Worm (Caenorhabditis elegans) whole organism, young adult: ENCODE data around the gene ZK892.6.

ENCODE experiments used
- B0035.1 ChIP-seq: sonication (generic microtip); optimal IDR thresholded peaks from 2 replicates; lab custom pipeline; 2016; ENCODE audit warnings: missing genetic modification characterization, mild to moderate bottlenecking, missing compliant biosample characterization, missing genotype, missing genetic modification reagents
- C06A6.2 ChIP-seq: fragments of 200-800 bp; sonication (Bioruptor generic); conservative IDR thresholded peaks from 2 replicates; pipeline ENCODE4 v1.3.6; 2022; ENCODE audit warnings: missing genetic modification characterization, missing compliant biosample characterization
- F52B5.7 ChIP-seq: sonication (generic microtip); optimal IDR thresholded peaks from 2 replicates; lab custom pipeline; 2016; ENCODE audit warnings: mild to moderate bottlenecking, missing genetic modification characterization, missing compliant biosample characterization
- F55B11.4 ChIP-seq: sonication (generic microtip); optimal IDR thresholded peaks from 2 replicates; lab custom pipeline; 2016; ENCODE audit warnings: missing compliant biosample characterization, missing genetic modification characterization, borderline replicate concordance; ENCODE audit not compliant: insufficient read depth
- F57A8.1 ChIP-seq: fragments of 200-800 bp; sonication (Bioruptor generic); optimal IDR thresholded peaks from 2 replicates; lab custom pipeline; 2018; ENCODE audit warnings: mild to moderate bottlenecking, missing genetic modification characterization, moderate library complexity, missing compliant biosample characterization
- Y53F4B.3 ChIP-seq: fragments of 200-800 bp; sonication (Bioruptor generic); IDR thresholded peaks from 2 replicates; pipeline ENCODE4 v1.3.6; 2022; ENCODE audit warnings: missing genetic modification reagents, missing genetic modification characterization, missing compliant biosample characterization
- Y53G8AR.9 ChIP-seq: fragments of 200-800 bp; sonication (Bioruptor generic); conservative IDR thresholded peaks from 2 replicates; pipeline ENCODE4 v1.3.6; 2022; ENCODE audit warnings: missing genetic modification reagents, missing genetic modification characterization, missing compliant biosample characterization
- Y56A3A.18 ChIP-seq: fragments of 200-800 bp; sonication (Bioruptor generic); IDR thresholded peaks from 2 replicates; pipeline ENCODE4 v1.3.6; 2022; ENCODE audit warnings: missing genetic modification reagents, missing genetic modification characterization, missing compliant biosample characterization
- Y67H2A.10 ChIP-seq: fragments of 200-800 bp; sonication (Bioruptor generic); conservative IDR thresholded peaks from 2 replicates; pipeline ENCODE4 v1.3.6; 2022; ENCODE audit warnings: missing genetic modification reagents, missing genetic modification characterization, missing compliant biosample characterization
- Y79H2A.3 ChIP-seq: fragments of 200-800 bp; sonication (Bioruptor generic); conservative IDR thresholded peaks from 2 replicates; pipeline ENCODE4 v1.3.6; 2022; ENCODE audit warnings: missing genetic modification reagents, missing genetic modification characterization, missing compliant biosample characterization
- ZK185.1 ChIP-seq: sonication (generic microtip); optimal IDR thresholded peaks from 2 replicates; lab custom pipeline; 2016; ENCODE audit warnings: mild to moderate bottlenecking, missing genetic modification characterization, missing compliant biosample characterization; ENCODE audit not compliant: poor library complexity, severe bottlenecking
- akir-1 ChIP-seq: fragments of 200-800 bp; sonication (Bioruptor generic); optimal IDR thresholded peaks from 2 replicates; lab custom pipeline; 2018; ENCODE audit warnings: mild to moderate bottlenecking, missing genetic modification characterization, moderate library complexity, missing compliant biosample characterization
- ama-1 ChIP-seq, 3 experiments: fragments of 150-350 bp in 1 of 3; sonication (generic microtip) in 2 of 3; optimal IDR thresholded peaks; 2 replicates each; lab custom pipeline; 2014 to 2018; ENCODE audit warnings: missing biosample characterization in 2 of 3, missing genetic modification characterization in 2 of 3, missing genetic modification reagents in 2 of 3
- attf-5 ChIP-seq: fragments of 200-800 bp; sonication (Bioruptor generic); optimal IDR thresholded peaks from 2 replicates; lab custom pipeline; 2018; ENCODE audit warnings: mild to moderate bottlenecking, missing genetic modification characterization, missing compliant biosample characterization
- attf-6 ChIP-seq: fragments of 200-800 bp; sonication (Bioruptor generic); IDR thresholded peaks from 2 replicates; pipeline ENCODE4 v1.3.6; 2022; ENCODE audit warnings: missing genetic modification reagents, missing genetic modification characterization, missing compliant biosample characterization
- bed-1 ChIP-seq: fragments of 200-800 bp; sonication (Bioruptor generic); IDR thresholded peaks from 2 replicates; pipeline ENCODE4 v1.3.6; 2022; ENCODE audit warnings: missing genetic modification reagents, missing genetic modification characterization, missing compliant biosample characterization
- cebp-1 ChIP-seq, 2 experiments: fragments of 200-800 bp in 1 of 2; sonication (Bioruptor generic) in 1 of 2; sonication (generic microtip) in 1 of 2; IDR thresholded peaks in 1 of 2; optimal IDR thresholded peaks in 1 of 2; 2 replicates each; pipeline versions ENCODE4 v1.3.6 to Lab custom; 2017 to 2022; ENCODE audit warnings: missing compliant biosample characterization in 2 of 2, missing genetic modification characterization in 2 of 2, mild to moderate bottlenecking in 1 of 2, missing genetic modification reagents in 1 of 2, moderate library complexity in 1 of 2
- cebp-2 ChIP-seq: fragments of 200-800 bp; sonication (Bioruptor generic); IDR thresholded peaks from 2 replicates; pipeline ENCODE4 v1.3.6; 2022; ENCODE audit warnings: missing genetic modification characterization, missing compliant biosample characterization
- die-1 ChIP-seq: sonication (generic microtip); optimal IDR thresholded peaks from 2 replicates; lab custom pipeline; 2016; ENCODE audit warnings: missing genotype, mild to moderate bottlenecking, missing genetic modification characterization, missing compliant biosample characterization
- dox-1 ChIP-seq: fragments of 200-800 bp; sonication (Bioruptor generic); IDR thresholded peaks from 2 replicates; pipeline ENCODE4 v1.3.6; 2022; ENCODE audit warnings: missing genetic modification reagents, missing genetic modification characterization, missing compliant biosample characterization
- egl-18 ChIP-seq: fragments of 200-800 bp; sonication (Bioruptor generic); IDR thresholded peaks from 2 replicates; pipeline ENCODE4 v1.3.6; 2022; ENCODE audit warnings: missing genetic modification reagents, missing genetic modification characterization, missing compliant biosample characterization
- egrh-3 ChIP-seq: fragments of 200-800 bp; sonication (Bioruptor generic); IDR thresholded peaks from 2 replicates; pipeline ENCODE4 v1.3.6; 2022; ENCODE audit warnings: missing genetic modification reagents, missing genetic modification characterization, missing compliant biosample characterization
- ekl-4 ChIP-seq: fragments of 200-800 bp; sonication (Bioruptor generic); IDR thresholded peaks from 2 replicates; pipeline ENCODE4 v1.3.6; 2022; ENCODE audit warnings: missing genetic modification reagents, missing genetic modification characterization, missing compliant biosample characterization
- hrde-1 ChIP-seq: sonication (generic microtip); optimal IDR thresholded peaks from 2 replicates; lab custom pipeline; 2016; ENCODE audit warnings: missing genetic modification characterization, mild to moderate bottlenecking, missing compliant biosample characterization, moderate library complexity, missing genotype, missing genetic modification reagents, borderline replicate concordance
- let-526 ChIP-seq: fragments of 200-800 bp; sonication (Bioruptor generic); IDR thresholded peaks from 2 replicates; pipeline ENCODE4 v1.3.6; 2022; ENCODE audit warnings: missing genetic modification reagents, missing genetic modification characterization, missing compliant biosample characterization
- let-607 ChIP-seq, 2 experiments: fragments of 200-800 bp in 1 of 2; sonication (Bioruptor generic) in 1 of 2; sonication (generic microtip) in 1 of 2; optimal IDR thresholded peaks; 2 replicates each; lab custom pipeline; 2016 to 2018; ENCODE audit warnings: mild to moderate bottlenecking in 2 of 2, missing compliant biosample characterization in 2 of 2, missing genetic modification characterization in 2 of 2, moderate library complexity in 2 of 2, missing genotype in 1 of 2
- lin-26 ChIP-seq: fragments of 200-800 bp; sonication (Bioruptor generic); IDR thresholded peaks from 2 replicates; pipeline ENCODE4 v1.3.6; 2022; ENCODE audit warnings: missing genetic modification reagents, missing genetic modification characterization, missing compliant biosample characterization
- nfya-2 ChIP-seq: fragments of 200-800 bp; sonication (Bioruptor generic); IDR thresholded peaks from 2 replicates; pipeline ENCODE4 v1.3.6; 2022; ENCODE audit warnings: missing genetic modification reagents, missing genetic modification characterization, missing compliant biosample characterization
- rpc-1 ChIP-seq, 2 experiments: fragments of 150-350 bp in 1 of 2; sonication (generic microtip) in 1 of 2; optimal IDR thresholded peaks; 2 replicates each; lab custom pipeline; 2014 to 2018; ENCODE audit warnings: missing biosample characterization in 1 of 2, missing genetic modification characterization in 1 of 2, missing genetic modification reagents in 1 of 2, missing genotype in 1 of 2
- sea-2 ChIP-seq: fragments of 200-800 bp; sonication (Bioruptor generic); IDR thresholded peaks from 2 replicates; pipeline ENCODE4 v1.3.6; 2022; ENCODE audit warnings: missing genetic modification characterization, missing compliant biosample characterization
- sptf-2 ChIP-seq: fragments of 200-800 bp; sonication (Bioruptor generic); optimal IDR thresholded peaks from 2 replicates; lab custom pipeline; 2018; ENCODE audit warnings: mild to moderate bottlenecking, missing genetic modification characterization, missing compliant biosample characterization
- tbx-9 ChIP-seq: sonication (generic microtip); optimal IDR thresholded peaks from 2 replicates; lab custom pipeline; 2016; ENCODE audit warnings: borderline replicate concordance, missing genetic modification characterization, inconsistent platforms, missing compliant biosample characterization
- zim-3 ChIP-seq: sonication (generic microtip); optimal IDR thresholded peaks from 2 replicates; lab custom pipeline; 2017; ENCODE audit warnings: mild to moderate bottlenecking, missing genetic modification characterization, moderate library complexity, missing compliant biosample characterization
- ztf-18 ChIP-seq: sonication (generic microtip); optimal IDR thresholded peaks from 2 replicates; lab custom pipeline; 2016; ENCODE audit warnings: missing genotype, mild to moderate bottlenecking, missing genetic modification characterization, missing compliant biosample characterization
- ztf-26 ChIP-seq: sonication (generic microtip); optimal IDR thresholded peaks from 2 replicates; lab custom pipeline; 2017; ENCODE audit warnings: missing genetic modification characterization, missing compliant biosample characterization
- ztf-3 ChIP-seq: fragments of 200-800 bp; sonication (Bioruptor generic); optimal IDR thresholded peaks from 2 replicates; lab custom pipeline; 2018; ENCODE audit warnings: mild to moderate bottlenecking, missing genetic modification characterization, missing compliant biosample characterization
- ztf-6 ChIP-seq: fragments of 200-800 bp; sonication (Bioruptor generic); IDR thresholded peaks from 2 replicates; pipeline ENCODE4 v1.3.6; 2022; ENCODE audit warnings: missing genetic modification reagents, missing genetic modification characterization, missing compliant biosample characterization

Gene ZK892.6

ce11 chrII:9937611-9938010 is 42.3 kb downstream of the ZK892.6 start (continued):
- TF ChIP-seq Y53G8AR.9 (GFP tag; lab: Robert Waterston, UW): 0 out of 2 replicates have a peak, but pooled peaks have one; percentile 26
- no peak for TF ChIP-seq F55B11.4 (tag; lab: Kevin White, UChicago)
- TF ChIP-seq rpc-1 (optimal IDR thresholded peaks at IDR 0.05; lab: Kevin White, UChicago): no peak
- TF ChIP-seq rpc-1 (tag; optimal IDR thresholded peaks at IDR 0.05; lab: Kevin White, UChicago): no peak
- no peak for TF ChIP-seq cebp-1 (GFP tag; IDR thresholded peaks at IDR 0.05; lab: Robert Waterston, UW)
- peak; percentile 55 for TF ChIP-seq cebp-1 (tag; optimal IDR thresholded peaks at IDR 0.05; lab: Kevin White, UChicago)
- no peak for TF ChIP-seq ztf-6 (GFP tag; lab: Robert Waterston, UW)
- TF ChIP-seq cebp-2: no peak
- no peak for TF ChIP-seq bed-1
- no peak for TF ChIP-seq F52B5.7
- no peak for TF ChIP-seq zim-3 (tag; lab: Kevin White, UChicago)
- no peak for TF ChIP-seq akir-1 (GFP tag; lab: Kevin White, UChicago)
- TF ChIP-seq Y53F4B.3: no peak
- TF ChIP-seq Y79H2A.3 (GFP tag; lab: Robert Waterston, UW): no peak
- peak; percentile 14; the same call in 1 of the 2 replicates for TF ChIP-seq lin-26 (GFP tag; lab: Robert Waterston, UW)
- peak; percentile 34 for TF ChIP-seq ZK185.1
- TF ChIP-seq ztf-3 (GFP tag; lab: Kevin White, UChicago): no peak
- peak; percentile 69 for TF ChIP-seq ztf-26
- TF ChIP-seq nfya-2 (GFP tag; lab: Robert Waterston, UW): no peak
- TF ChIP-seq egrh-3 (GFP tag; lab: Robert Waterston, UW): no peak
- peak; percentile 32 for TF ChIP-seq die-1 (tag; lab: Kevin White, UChicago)
- no peak for TF ChIP-seq egl-18 (GFP tag; lab: Robert Waterston, UW)
- TF ChIP-seq C06A6.2: peak; percentile 65; the same call in 1 of the 2 replicates
- no peak for TF ChIP-seq Y67H2A.10 (GFP tag; lab: Robert Waterston, UW)
- TF ChIP-seq sea-2: no peak
- peak; percentile 67 for TF ChIP-seq attf-5 (GFP tag; lab: Kevin White, UChicago)
- TF ChIP-seq ztf-18 (tag; lab: Kevin White, UChicago): peak; percentile 6
- TF ChIP-seq F57A8.1 (GFP tag; lab: Kevin White, UChicago): no peak
- TF ChIP-seq sptf-2: no peak
- TF ChIP-seq let-526 (GFP tag; lab: Robert Waterston, UW): 0 out of 2 replicates have a peak, but pooled peaks have one; percentile 59
- no peak for TF ChIP-seq tbx-9 (tag; lab: Kevin White, UChicago)
- TF ChIP-seq hrde-1 (tag; lab: Kevin White, UChicago): no peak
- no peak for TF ChIP-seq attf-6 (GFP tag; lab: Robert Waterston, UW)
- TF ChIP-seq let-607 (tag; optimal IDR thresholded peaks at IDR 0.05; lab: Kevin White, UChicago): peak; percentile 13 to 26

DNA sequence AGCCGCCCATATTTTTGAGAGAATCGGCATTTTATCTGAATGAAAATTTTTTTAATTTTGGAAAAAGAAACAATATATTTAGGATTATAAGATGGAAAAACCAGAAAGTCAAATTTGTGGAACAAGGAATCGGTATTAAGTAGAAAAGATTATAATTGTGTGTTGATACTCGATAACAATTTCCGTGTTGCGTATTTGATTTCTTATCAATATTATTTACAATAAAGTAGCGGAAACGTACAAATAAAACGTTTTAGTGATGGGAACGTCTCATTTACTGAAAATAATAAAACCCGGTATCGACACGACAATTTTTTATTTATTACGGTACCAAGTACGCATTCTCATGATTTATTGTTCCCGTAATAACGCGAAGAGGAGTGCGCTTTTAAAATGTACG is 43.1 kb downstream of the ZK892.6 start, which contains the start of gene C05C10.3:
Gene C05C10.3 (minus strand): TSS at position 35 of the 400 bp plus-strand sequence.
- TF ChIP-seq ekl-4 (GFP tag; lab: Robert Waterston, UW) (0 out of 2 replicates have a peak, but pooled peaks have one; percentile 48), dox-1 (GFP tag; lab: Robert Waterston, UW) (0 out of 2 replicates have a peak, but pooled peaks have one; percentile 4), Y56A3A.18 (GFP tag; lab: Robert Waterston, UW) (no peak)

DNA sequence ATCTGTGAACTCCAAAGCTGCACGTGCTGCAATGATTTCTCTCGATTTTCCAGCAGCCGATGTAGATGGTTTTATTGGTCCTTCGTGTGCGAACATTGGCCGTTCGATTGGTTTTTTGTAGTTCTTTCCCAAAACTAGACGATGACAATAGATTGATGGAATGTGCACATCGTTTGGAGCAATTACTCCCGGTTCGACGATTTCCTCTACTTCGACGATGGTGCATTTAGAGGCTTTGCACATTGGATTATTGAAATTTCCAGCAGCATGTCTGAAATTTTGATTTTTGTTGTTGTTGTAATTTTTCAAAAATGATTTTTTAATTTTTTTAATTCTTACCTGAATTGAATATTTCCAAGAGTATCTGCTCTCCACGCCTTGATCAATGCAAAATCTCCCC is 44.3 kb downstream of the ZK892.6 start:
- TF ChIP-seq B0035.1 (tag; lab: Kevin White, UChicago): no peak
- peak; percentile 4 for TF ChIP-seq ama-1 (optimal IDR thresholded peaks at IDR 0.05; lab: Kevin White, UChicago)
- TF ChIP-seq ama-1 (GFP tag; optimal IDR thresholded peaks at IDR 0.05; lab: Kevin White, UChicago): no peak
